Fruit fly (Drosophila melanogaster) whole organism, embryonic: ENCODE data around the gene CG18563.

Experiments used
- Asciz ChIP-seq: fragments of 200-800 bp; sonication (Bioruptor generic); optimal IDR thresholded peaks from 2 replicates; lab custom pipeline; 2017; ENCODE audit warnings: missing biosample characterization, mild to moderate bottlenecking, missing genetic modification characterization, missing genetic modification reagents
- CG10267 ChIP-seq: fragments of 200-800 bp; sonication (Bioruptor generic); optimal IDR thresholded peaks from 2 replicates; lab custom pipeline; 2018; ENCODE audit warnings: missing biosample characterization, mild to moderate bottlenecking, missing genetic modification characterization, moderate library complexity
- CG10462 ChIP-seq: fragments of 200-800 bp; sonication (Bioruptor generic); optimal IDR thresholded peaks from 2 replicates; lab custom pipeline; 2016; ENCODE audit warnings: missing biosample characterization, missing genetic modification characterization
- CG12219 ChIP-seq: fragments of 200-800 bp; sonication (Bioruptor generic); optimal IDR thresholded peaks from 3 replicates; lab custom pipeline; 2018; ENCODE audit warnings: missing biosample characterization, mild to moderate bottlenecking, missing genetic modification characterization
- CG12391 ChIP-seq: fragments of 200-800 bp; sonication (Bioruptor generic); optimal IDR thresholded peaks from 3 replicates; lab custom pipeline; 2018; ENCODE audit warnings: missing biosample characterization, mild to moderate bottlenecking, missing genetic modification characterization, moderate library complexity
- CG12744 ChIP-seq: fragments of 200-800 bp; sonication (Bioruptor generic); optimal IDR thresholded peaks from 2 replicates; lab custom pipeline; 2016; ENCODE audit warnings: missing biosample characterization, missing genetic modification characterization
- CG13424 ChIP-seq: fragments of 200-800 bp; sonication (Bioruptor generic); optimal IDR thresholded peaks from 2 replicates; lab custom pipeline; 2019; ENCODE audit warnings: missing biosample characterization, mild to moderate bottlenecking, missing genetic modification characterization, moderate library complexity
- CG16813 ChIP-seq: fragments of 200-800 bp; sonication (Bioruptor generic); IDR thresholded peaks from 3 replicates; pipeline ENCODE4 v1.3.6; 2022; ENCODE audit warnings: missing biosample characterization, missing genetic modification characterization; ENCODE audit not compliant: partially characterized antibody
- CG17361 ChIP-seq: fragments of 200-800 bp; sonication (Bioruptor generic); IDR thresholded peaks from 3 replicates; pipeline ENCODE4 v1.3.6; 2022; ENCODE audit warnings: missing biosample characterization, missing genetic modification characterization
- CG17385 ChIP-seq: fragments of 200-800 bp; sonication (Bioruptor generic); optimal IDR thresholded peaks from 3 replicates; lab custom pipeline; 2018; ENCODE audit warnings: missing biosample characterization, mild to moderate bottlenecking, missing genetic modification characterization
- CG2116 ChIP-seq: fragments of 200-800 bp; sonication (Bioruptor generic); optimal IDR thresholded peaks from 3 replicates; lab custom pipeline; 2018; ENCODE audit warnings: missing biosample characterization, mild to moderate bottlenecking, missing genetic modification characterization
- CG2875 ChIP-seq: fragments of 200-800 bp; sonication (Bioruptor generic); optimal IDR thresholded peaks from 2 replicates; lab custom pipeline; 2017; ENCODE audit warnings: missing biosample characterization, mild to moderate bottlenecking, missing genetic modification characterization, missing genetic modification reagents
- CG34376 ChIP-seq: fragments of 200-800 bp; sonication (Bioruptor generic); optimal IDR thresholded peaks from 2 replicates; lab custom pipeline; 2018; ENCODE audit warnings: missing biosample characterization, mild to moderate bottlenecking, missing genetic modification characterization
- CG6683 ChIP-seq: fragments of 200-800 bp; sonication (Bioruptor generic); optimal IDR thresholded peaks from 2 replicates; lab custom pipeline; 2017; ENCODE audit warnings: missing biosample characterization, mild to moderate bottlenecking, missing genetic modification characterization, missing genetic modification reagents
- CG7963 ChIP-seq: fragments of 200-800 bp; sonication (Bioruptor generic); IDR thresholded peaks from 3 replicates; pipeline ENCODE4 v1.3.6; 2022; ENCODE audit warnings: missing biosample characterization, missing genetic modification characterization; ENCODE audit not compliant: partially characterized antibody
- Deaf1 ChIP-seq: fragments of 200-800 bp; optimal IDR thresholded peaks from 3 replicates; lab custom pipeline; 2019; ENCODE audit warnings: missing biosample characterization, mild to moderate bottlenecking, missing genetic modification characterization, moderate library complexity
- Dll ChIP-seq: fragments of 200-800 bp; sonication (Bioruptor generic); IDR thresholded peaks from 4 replicates; pipeline ENCODE4 v1.3.6; 2022; ENCODE audit warnings: missing biosample characterization, missing genetic modification characterization; ENCODE audit not compliant: partially characterized antibody
- GATAe ChIP-seq: fragments of 200-800 bp; sonication (Bioruptor generic); conservative IDR thresholded peaks from 2 replicates; pipeline ENCODE4 v1.3.6; 2022; ENCODE audit warnings: missing biosample characterization, missing genetic modification characterization
- Hmr ChIP-seq: fragments of 200-800 bp; sonication (Bioruptor generic); optimal IDR thresholded peaks from 3 replicates; lab custom pipeline; 2017; ENCODE audit warnings: mild to moderate bottlenecking, missing biosample characterization, missing genetic modification reagents, missing genetic modification characterization
- Hr3 ChIP-seq: fragments of 200-800 bp; sonication (Bioruptor generic); optimal IDR thresholded peaks from 3 replicates; lab custom pipeline; 2016; ENCODE audit warnings: missing biosample characterization, missing genetic modification characterization
- Nf-YC ChIP-seq: fragments of 200-800 bp; optimal IDR thresholded peaks from 3 replicates; lab custom pipeline; 2019; ENCODE audit warnings: missing biosample characterization, mild to moderate bottlenecking, missing genetic modification characterization, moderate library complexity
- PHDP ChIP-seq: fragments of 200-800 bp; sonication (Bioruptor generic); optimal IDR thresholded peaks from 3 replicates; lab custom pipeline; 2018; ENCODE audit warnings: missing biosample characterization, mild to moderate bottlenecking, missing genetic modification characterization, moderate library complexity
- Sox100B ChIP-seq: fragments of 200-800 bp; sonication (Bioruptor generic); optimal IDR thresholded peaks from 3 replicates; lab custom pipeline; 2018; ENCODE audit warnings: missing biosample characterization, mild to moderate bottlenecking, missing genetic modification characterization
- Usf ChIP-seq: fragments of 200-800 bp; sonication (Bioruptor generic); optimal IDR thresholded peaks from 2 replicates; lab custom pipeline; 2017; ENCODE audit warnings: missing genotype, missing biosample characterization, missing genetic modification characterization
- az2 ChIP-seq: fragments of 200-800 bp; sonication (Bioruptor generic); optimal IDR thresholded peaks from 3 replicates; lab custom pipeline; 2016; ENCODE audit warnings: missing biosample characterization, missing genetic modification characterization
- br ChIP-seq: fragments of >200 bp; optimal IDR thresholded peaks from 2 replicates; lab custom pipeline; 2017
- cad ChIP-seq: fragments of >200 bp; optimal IDR thresholded peaks from 2 replicates; lab custom pipeline; 2017; ENCODE audit warnings: missing biosample characterization, missing genetic modification characterization
- chn ChIP-seq: fragments of 200-800 bp; sonication (Bioruptor generic); optimal IDR thresholded peaks from 2 replicates; lab custom pipeline; 2016; ENCODE audit warnings: missing biosample characterization, missing genetic modification characterization
- dimm ChIP-seq: fragments of 200-800 bp; sonication (Bioruptor generic); IDR thresholded peaks from 2 replicates; pipeline ENCODE4 v1.3.6; 2022; ENCODE audit warnings: missing biosample characterization, missing genetic modification characterization
- exex ChIP-seq: fragments of 200-800 bp; sonication (Bioruptor generic); optimal IDR thresholded peaks from 4 replicates; lab custom pipeline; 2018; ENCODE audit warnings: missing biosample characterization, mild to moderate bottlenecking, missing genetic modification characterization, moderate library complexity
- gro ChIP-seq: fragments of 200-800 bp; sonication (Bioruptor generic); optimal IDR thresholded peaks from 2 replicates; lab custom pipeline; 2016; ENCODE audit warnings: missing biosample characterization, missing genetic modification characterization
- mam ChIP-seq: fragments of 200-800 bp; sonication (Bioruptor generic); optimal IDR thresholded peaks from 3 replicates; lab custom pipeline; 2016; ENCODE audit warnings: missing biosample characterization, missing genetic modification characterization
- mirr ChIP-seq: fragments of 200-800 bp; sonication (Bioruptor generic); optimal IDR thresholded peaks from 3 replicates; lab custom pipeline; 2018; ENCODE audit warnings: missing biosample characterization, mild to moderate bottlenecking, missing genetic modification characterization
- phol ChIP-seq: fragments of 200-800 bp; sonication (Bioruptor generic); optimal IDR thresholded peaks from 3 replicates; lab custom pipeline; 2018; ENCODE audit warnings: missing biosample characterization, mild to moderate bottlenecking, missing genetic modification characterization, moderate library complexity
- ranshi ChIP-seq: fragments of 200-800 bp; sonication (Bioruptor generic); IDR thresholded peaks from 2 replicates; pipeline ENCODE4 v1.3.6; 2022; ENCODE audit warnings: missing biosample characterization, missing genetic modification characterization
- sens ChIP-seq: fragments of 200-800 bp; sonication (Bioruptor generic); peaks from one replicate; lab custom pipeline; 2016; ENCODE audit warnings: missing biosample characterization, missing genetic modification characterization
- sens-2 ChIP-seq: fragments of 200-800 bp; sonication (Bioruptor generic); IDR thresholded peaks from 2 replicates; pipeline ENCODE4 v1.3.6; 2022; ENCODE audit warnings: missing biosample characterization, missing genetic modification characterization
- sisA ChIP-seq: fragments of 200-800 bp; sonication (Bioruptor generic); IDR thresholded peaks from 2 replicates; pipeline ENCODE4 v1.3.6; 2022; ENCODE audit warnings: missing biosample characterization, missing genetic modification characterization
- sug ChIP-seq: fragments of 200-800 bp; optimal IDR thresholded peaks from 2 replicates; lab custom pipeline; 2019; ENCODE audit warnings: missing biosample characterization, mild to moderate bottlenecking, missing genetic modification characterization, moderate library complexity
- toy ChIP-seq: fragments of 200-800 bp; sonication (Bioruptor generic); IDR thresholded peaks from 2 replicates; pipeline ENCODE4 v1.3.6; 2022; ENCODE audit warnings: missing biosample characterization, missing genetic modification characterization

CG18563 gene

dm6 chr2L:17421366-17421765, 36.5 kb downstream of the CG18563 start (continued):
- TF ChIP-seq CG17361 = peak; percentile 36; the same call in 1 of the 3 replicates
- peak; percentile 45 for TF ChIP-seq sisA (GFP tag; lab: Robert Waterston, UW)
- no peak for TF ChIP-seq CG12219
- peak; percentile 3 for TF ChIP-seq Hr3
- TF ChIP-seq CG16813 = no peak
- peak; percentile 35 for TF ChIP-seq Hmr (GFP tag; lab: Kevin White, UChicago)
- TF ChIP-seq Sox100B (GFP tag; lab: Kevin White, UChicago) = peak; percentile 26
- TF ChIP-seq CG2875 = no peak
- TF ChIP-seq sens = peak; percentile 54
- peak; percentile 26 for TF ChIP-seq PHDP (tag; lab: Kevin White, UChicago)
- no peak for TF ChIP-seq dimm
- peak; percentile 24 for TF ChIP-seq CG17385 (GFP tag; lab: Kevin White, UChicago)
- TF ChIP-seq CG12744 = no peak
- no peak for TF ChIP-seq ranshi (GFP tag; lab: Robert Waterston, UW)
- peak; percentile 9 for TF ChIP-seq CG10267 (tag; lab: Kevin White, UChicago)
- peak; percentile 37 for TF ChIP-seq CG13424

dm6 chr2L:17420419-17420818, 37.4 kb downstream of the CG18563 start:
- TF ChIP-seq mirr (GFP tag; lab: Kevin White, UChicago) = peak; percentile 64
- TF ChIP-seq CG2116 (GFP tag; lab: Kevin White, UChicago) = no peak
- TF ChIP-seq sug (tag; lab: Kevin White, UChicago) = peak; percentile 62
- TF ChIP-seq sens-2 = peak; percentile 49; the same call in 1 of the 2 replicates
- TF ChIP-seq toy (GFP tag; lab: Robert Waterston, UW) = no peak
- TF ChIP-seq GATAe (GFP tag; lab: Robert Waterston, UW) = 0 out of 2 replicates have a peak, but pooled peaks have one; percentile 34
- TF ChIP-seq gro (GFP tag; lab: Kevin White, UChicago) = peak; percentile 24
- peak; percentile 57 for TF ChIP-seq CG34376 (GFP tag; lab: Kevin White, UChicago)
- TF ChIP-seq exex (tag; lab: Kevin White, UChicago) = peak; percentile 97

- TF ChIP-seq CG7963 (GFP tag; lab: Robert Waterston, UW) (no peak), mam (GFP tag; lab: Kevin White, UChicago) (no peak), chn (no peak), Nf-YC (tag; lab: Kevin White, UChicago) (no peak), Dll (no peak), cad (no peak), br (lab: Kevin White, UChicago) (no peak), Asciz (GFP tag; lab: Kevin White, UChicago) (no peak), Usf (no peak), az2 (GFP tag; lab: Kevin White, UChicago) (no peak), phol (tag; lab: Kevin White, UChicago) (no peak), Deaf1 (tag; lab: Kevin White, UChicago) (no peak), CG6683 (no peak), CG10462 (GFP tag; lab: Kevin White, UChicago) (no peak), CG12391 (no peak)
Measured at dm6 chr2L:17412533-17412932, 45.3 kb downstream of the CG18563 start, which contains the start of gene Rsph9. Gene Rsph9, minus strand, starts transcription at chr2L:17412633.
